Fruit fly (Drosophila melanogaster): ENCODE results near the gene CG13786.

Gene CG13786

DNA sequence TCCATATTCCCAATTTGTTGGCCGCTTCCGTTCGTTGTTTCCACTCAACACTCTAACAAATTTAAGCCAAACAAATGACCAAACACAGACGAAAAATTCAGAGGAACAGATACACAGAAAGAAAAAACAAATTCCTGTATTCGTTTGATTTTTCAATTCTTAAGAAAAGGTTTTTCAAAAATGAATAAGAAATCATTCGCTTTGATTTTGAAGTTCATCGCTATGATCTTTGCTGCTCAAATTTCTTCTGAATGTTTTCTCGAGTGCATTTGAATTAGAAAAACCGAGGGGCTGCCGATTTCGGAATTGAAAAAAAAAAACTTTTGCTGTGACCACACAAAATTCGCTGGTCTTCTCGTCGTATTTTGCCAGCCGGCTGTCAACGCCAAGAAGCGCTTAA, 13.2 kb upstream of the CG13786 start (continued):
- TF ChIP-seq dysf (GFP tag; IDR thresholded peaks at IDR 0.05) (no peak), hb (GFP tag; IDR thresholded peaks at IDR 0.05; ENCODE audit: partially characterized antibody) (no peak), CG1603 (tag; optimal IDR thresholded peaks at IDR 0.05) (peak; percentile 45), zf30C (GFP tag; optimal IDR thresholded peaks at IDR 0.05) (no peak), CG10366 (GFP tag; IDR thresholded peaks at IDR 0.05) (peak; percentile 25; the same call in 1 of the 2 replicates), gce (GFP tag; IDR thresholded peaks at IDR 0.05) (no peak), CG2202 (tag; optimal IDR thresholded peaks at IDR 0.05) (no peak), CG18764 (GFP tag; optimal IDR thresholded peaks at IDR 0.05) (peak; percentile 21), nom (GFP tag; optimal IDR thresholded peaks at IDR 0.05) (no peak), CG9817 (tag; optimal IDR thresholded peaks at IDR 0.05) (no peak), Ada2b (GFP tag; IDR thresholded peaks at IDR 0.05) (no peak), HmgZ (tag; optimal IDR thresholded peaks at IDR 0.05) (no peak), Sry-δ (GFP tag; optimal IDR thresholded peaks at IDR 0.05) (no peak), chinmo (GFP tag; IDR thresholded peaks at IDR 0.05; ENCODE audit: partially characterized antibody) (no peak), ham (GFP tag; IDR thresholded peaks at IDR 0.05) (no peak), CG17186 (GFP tag; optimal IDR thresholded peaks at IDR 0.05) (no peak), klu (GFP tag; IDR thresholded peaks at IDR 0.05) (no peak), CG2712 (tag; optimal IDR thresholded peaks at IDR 0.05) (peak; percentile 66), Sox100B (GFP tag; optimal IDR thresholded peaks at IDR 0.05) (peak; percentile 36), hkb (optimal IDR thresholded peaks at IDR 0.05) (no peak), hkb (GFP tag; IDR thresholded peaks at IDR 0.05) (peak; percentile 56; the same call in 1 of the 2 replicates), YL-1 (GFP tag; optimal IDR thresholded peaks at IDR 0.05) (no peak), Mad (GFP tag; optimal IDR thresholded peaks at IDR 0.05) (no peak), CG1233 (GFP tag; optimal IDR thresholded peaks at IDR 0.05) (peak; percentile 6), grn (GFP tag; optimal IDR thresholded peaks at IDR 0.05) (no peak), phol (tag; optimal IDR thresholded peaks at IDR 0.05) (peak; percentile 56), CG30431 (GFP tag; optimal IDR thresholded peaks at IDR 0.05) (no peak), CG13624 (GFP tag; optimal IDR thresholded peaks at IDR 0.05) (no peak), slou (GFP tag; optimal IDR thresholded peaks at IDR 0.05) (no peak), ci (GFP tag; IDR thresholded peaks at IDR 0.05) (peak; percentile 75; the same call in 2 of the 3 replicates), CG31388 (GFP tag; optimal IDR thresholded peaks at IDR 0.05) (no peak), CG8944 (GFP tag; optimal IDR thresholded peaks at IDR 0.05) (peak; percentile 25), stc (GFP tag; IDR thresholded peaks at IDR 0.05) (peak; percentile 8; the same call in 1 of the 2 replicates), CG12104 (GFP tag; optimal IDR thresholded peaks at IDR 0.05) (no peak), Hey (tag; optimal IDR thresholded peaks at IDR 0.05) (no peak), CG17612 (GFP tag; IDR thresholded peaks at IDR 0.05) (no peak), CG17385 (GFP tag; optimal IDR thresholded peaks at IDR 0.05) (peak; percentile 28), CG13287 (GFP tag; IDR thresholded peaks at IDR 0.05; ENCODE audit: partially characterized antibody) (no peak), CG8281 (tag; optimal IDR thresholded peaks at IDR 0.05) (no peak), nmo (GFP tag; optimal IDR thresholded peaks at IDR 0.05) (peak; percentile 3), CG4617 (GFP tag; optimal IDR thresholded peaks at IDR 0.05; ENCODE audit: borderline replicate concordance) (no peak), sima (GFP tag; optimal IDR thresholded peaks at IDR 0.05) (no peak), en (GFP tag; optimal IDR thresholded peaks at IDR 0.05) (no peak), CG10462 (GFP tag; optimal IDR thresholded peaks at IDR 0.05) (peak; percentile 7), inv (GFP tag; IDR thresholded peaks at IDR 0.05; ENCODE audit: partially characterized antibody) (no peak), D (optimal IDR thresholded peaks at IDR 0.05) (no peak), D (GFP tag; optimal IDR thresholded peaks at IDR 0.05) (no peak), Hr51 (GFP tag; optimal IDR thresholded peaks at IDR 0.05) (peak in 1 of 2 experiments; percentile 31), Optix (GFP tag; IDR thresholded peaks at IDR 0.05) (no peak), Dek (tag; optimal IDR thresholded peaks at IDR 0.05) (no peak), CG10267 (tag; optimal IDR thresholded peaks at IDR 0.05) (peak; percentile 48), CG17328 (GFP tag; IDR thresholded peaks at IDR 0.05) (peak; percentile 66)
